Worm (Caenorhabditis elegans) whole organism, L3 larva: Measurements from ENCODE around the gene srx-86.

ENCODE experiments used
- aly-2 ChIP-seq: fragments of 150-350 bp; optimal IDR thresholded peaks from 2 replicates; lab custom pipeline; 2014; ENCODE audit warnings: missing biosample characterization, missing genetic modification characterization
- ama-1 ChIP-seq: fragments of 150-350 bp; optimal IDR thresholded peaks from 2 replicates; lab custom pipeline; 2018
- egl-27 ChIP-seq: sonication (generic microtip); optimal IDR thresholded peaks from 4 replicates; lab custom pipeline; 2017; ENCODE audit warnings: missing biosample characterization, missing genetic modification reagents, missing genetic modification characterization
- fkh-10 ChIP-seq: sonication (generic microtip); optimal IDR thresholded peaks from 2 replicates; lab custom pipeline; 2017; ENCODE audit warnings: missing biosample characterization, missing genetic modification reagents, missing genetic modification characterization
- nhr-12 ChIP-seq: fragments of 150-350 bp; optimal IDR thresholded peaks from 2 replicates; lab custom pipeline; 2014; ENCODE audit warnings: missing biosample characterization, missing genetic modification characterization
- nhr-237 ChIP-seq: fragments of 150-350 bp; optimal IDR thresholded peaks from 2 replicates; lab custom pipeline; 2014; ENCODE audit warnings: missing biosample characterization, missing genetic modification characterization
- nhr-25 ChIP-seq: sonication (generic microtip); optimal IDR thresholded peaks from 2 replicates; lab custom pipeline; 2017; ENCODE audit warnings: missing biosample characterization, missing genetic modification characterization
- nhr-67 ChIP-seq: fragments of 150-350 bp; optimal IDR thresholded peaks from 2 replicates; lab custom pipeline; 2014; ENCODE audit warnings: missing biosample characterization, missing genetic modification characterization
- nhr-77 ChIP-seq: fragments of 150-350 bp; optimal IDR thresholded peaks from 2 replicates; lab custom pipeline; 2014; ENCODE audit warnings: missing biosample characterization, missing genetic modification characterization
- skn-1 ChIP-seq: fragments of 150-350 bp; optimal IDR thresholded peaks from 2 replicates; lab custom pipeline; 2014; ENCODE audit warnings: missing biosample characterization, missing genetic modification characterization
- snpc-4 ChIP-seq: fragments of 150-350 bp; optimal IDR thresholded peaks from 2 replicates; lab custom pipeline; 2014; ENCODE audit warnings: missing biosample characterization, missing genetic modification characterization
- ztf-11 ChIP-seq: fragments of 150-350 bp; optimal IDR thresholded peaks from 2 replicates; lab custom pipeline; 2014; ENCODE audit warnings: missing biosample characterization, missing genetic modification characterization
- ztf-4 ChIP-seq: fragments of 150-350 bp; optimal IDR thresholded peaks from 2 replicates; lab custom pipeline; 2014; ENCODE audit warnings: missing biosample characterization, missing genetic modification characterization

DNA sequence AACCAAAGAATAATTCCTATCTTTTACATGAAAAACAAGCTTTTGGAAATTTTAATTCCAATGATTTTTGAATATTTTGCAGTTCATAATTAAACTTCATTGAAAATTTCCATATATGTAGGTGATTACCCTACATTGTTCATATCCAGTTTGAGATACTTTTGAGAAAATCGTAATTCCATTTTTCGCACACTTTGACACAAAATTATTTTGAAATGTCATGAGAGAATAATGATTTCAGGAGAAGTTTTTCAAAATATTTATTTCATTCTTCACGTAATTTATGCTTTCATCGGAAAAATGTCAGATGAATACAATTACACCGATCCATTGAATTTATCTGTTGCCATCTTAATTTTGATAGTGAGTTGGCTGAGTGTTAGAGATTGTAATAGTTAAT is 20.5 kb downstream of the srx-86 start, which contains the start of gene srx-88:
- no peak for TF ChIP-seq fkh-10 (GFP tag; lab: Kevin White, UChicago)
- no peak for TF ChIP-seq nhr-67 (tag; lab: Kevin White, UChicago)
- no peak for TF ChIP-seq nhr-77 (tag; lab: Kevin White, UChicago)
- no peak for TF ChIP-seq nhr-25
- no peak for TF ChIP-seq aly-2
- no peak for TF ChIP-seq nhr-237 (tag; lab: Kevin White, UChicago)
- no peak for TF ChIP-seq ztf-4
- no peak for TF ChIP-seq egl-27 (tag; lab: Kevin White, UChicago)
- TF ChIP-seq snpc-4 (tag; lab: Kevin White, UChicago): no peak
- no peak for TF ChIP-seq nhr-12 (tag; lab: Kevin White, UChicago)
- TF ChIP-seq ama-1 (lab: Kevin White, UChicago): no peak
- TF ChIP-seq skn-1 (tag; lab: Kevin White, UChicago): no peak
- no peak for TF ChIP-seq ztf-11 (tag; lab: Kevin White, UChicago)
